Worm (Caenorhabditis elegans): ENCODE data around the gene gst-20.

- TF ChIP-seq daf-12 (tag; optimal IDR thresholded peaks at IDR 0.05), result no peak
- TF ChIP-seq elt-1 (tag; optimal IDR thresholded peaks at IDR 0.05), result peak; percentile 61
Observed at ce11 chrII:13609655-13610054, at the start of gene gst-20.

Data from whole organism, L3 larva.